Worm (Caenorhabditis elegans) whole organism, L3 larva: ENCODE data around the gene Y71H2AL.2.

Experiments
- R02D3.7 ChIP-seq: fragments of 150-350 bp; optimal IDR thresholded peaks from 2 replicates; lab custom pipeline; 2014; ENCODE audit warnings: missing biosample characterization, missing genetic modification characterization
- ceh-9 ChIP-seq: sonication (generic microtip); optimal IDR thresholded peaks from 2 replicates; lab custom pipeline; 2018; ENCODE audit warnings: missing biosample characterization, missing genetic modification characterization

DNA sequence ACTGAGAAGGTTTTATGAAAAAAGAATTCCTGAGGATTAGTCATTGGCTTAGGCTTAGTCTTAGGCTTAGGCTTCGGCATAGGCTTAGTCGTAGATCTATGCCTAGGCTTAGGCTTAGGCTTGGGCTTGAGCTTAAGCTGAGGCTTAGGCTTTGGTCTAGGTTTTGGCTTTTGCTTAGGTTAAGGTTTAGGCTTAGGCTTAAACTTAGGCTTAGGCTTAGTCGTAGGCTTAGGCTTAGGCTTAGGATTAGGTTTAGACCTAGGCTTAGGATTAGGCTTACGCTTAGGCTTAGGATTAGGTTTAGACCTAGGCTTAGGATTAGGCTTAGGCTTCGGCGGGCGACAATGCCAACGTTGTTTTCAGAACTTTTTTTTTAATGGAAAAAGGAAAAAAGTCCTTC, 10.7 kb upstream of the Y71H2AL.2 start:
- no peak for TF ChIP-seq R02D3.7
- no peak for TF ChIP-seq ceh-9 (tag; lab: Kevin White, UChicago)
